Worm (Caenorhabditis elegans): ENCODE results near the gene dos-1.
A peak's percentile ranks its signal among the peaks of the same experiment; 100 is the strongest.

The dos-1 gene

DNA sequence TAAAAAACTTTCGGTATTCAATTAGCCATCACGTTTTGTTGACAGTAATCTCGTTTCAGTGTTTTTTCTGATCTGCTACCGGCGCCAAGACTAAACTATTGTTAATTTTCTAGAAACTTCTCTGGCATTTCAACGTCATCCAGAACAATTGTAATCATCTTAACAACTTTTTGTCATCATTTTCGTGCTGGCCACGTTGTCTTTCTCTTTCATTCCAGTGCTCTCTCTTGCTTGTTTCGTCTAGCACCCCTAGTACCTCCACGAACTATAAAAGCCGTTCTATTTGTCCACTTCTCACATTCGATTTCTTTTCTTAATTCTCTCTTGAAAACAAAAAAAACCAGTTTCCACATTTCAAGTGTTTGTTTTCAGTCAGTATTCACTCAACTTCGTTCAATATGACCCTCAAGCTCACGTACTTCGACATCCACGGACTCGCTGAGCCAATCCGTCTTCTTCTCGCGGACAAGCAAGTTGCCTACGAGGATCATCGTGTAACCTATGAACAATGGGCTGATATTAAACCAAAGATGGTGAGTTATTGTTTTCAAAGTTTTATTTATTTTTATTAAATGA lies 44.7 kb upstream of the dos-1 start, which contains the start of gene gst-1 (continued):
- TF ChIP-seq T20F7.1 (GFP tag; optimal IDR thresholded peaks at IDR 0.05) (peak; percentile 45), lir-3 (tag; optimal IDR thresholded peaks at IDR 0.05) (no peak), ctbp-1 (GFP tag; IDR thresholded peaks at IDR 0.05) (no peak), mxl-3 (GFP tag; optimal IDR thresholded peaks at IDR 0.05) (peak; percentile 62), dmd-8 (GFP tag; IDR thresholded peaks at IDR 0.05) (0 out of 2 replicates have a peak, but pooled peaks have one; percentile 26), Y48G9A.11 (GFP tag; IDR thresholded peaks at IDR 0.05) (no peak), snpc-4 (tag; optimal IDR thresholded peaks at IDR 0.05) (no peak), madf-9 (GFP tag; conservative IDR thresholded peaks at IDR 0.05) (no peak), lim-7 (GFP tag; IDR thresholded peaks at IDR 0.05) (no peak), nhr-48 (tag; optimal IDR thresholded peaks at IDR 0.05) (peak; percentile 49), php-3 (GFP tag; IDR thresholded peaks at IDR 0.05) (no peak), hlh-11 (tag; optimal IDR thresholded peaks at IDR 0.05) (peak; percentile 54), ces-1 (GFP tag; optimal IDR thresholded peaks at IDR 0.05) (no peak), fos-1 (tag; optimal IDR thresholded peaks at IDR 0.05) (no peak), tra-1 (GFP tag; IDR thresholded peaks at IDR 0.05) (0 out of 2 replicates have a peak, but pooled peaks have one; percentile 8), lin-38 (GFP tag; IDR thresholded peaks at IDR 0.05) (peak; percentile 46; the same call in 1 of the 2 replicates), Y5F2A.4 (GFP tag; optimal IDR thresholded peaks at IDR 0.05) (no peak)

DNA sequence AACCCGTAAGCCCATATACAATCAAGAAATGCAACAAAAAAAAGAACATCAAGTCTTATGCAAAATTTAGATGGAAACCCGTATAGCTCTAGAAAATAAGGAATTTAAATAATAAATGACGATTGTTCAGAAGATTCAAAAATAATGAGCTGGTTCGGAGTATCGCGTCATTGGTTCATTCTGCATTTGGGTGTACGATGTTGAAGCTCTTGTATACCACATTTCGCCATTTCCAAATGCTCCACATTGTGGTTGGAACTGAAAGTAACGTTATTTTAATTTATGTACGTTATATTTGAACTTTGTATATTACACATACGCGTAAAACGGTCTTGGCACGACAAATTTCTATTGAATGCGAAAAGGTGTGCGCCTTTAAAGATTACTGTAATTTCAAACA lies 43.5 kb upstream of the dos-1 start:
- TF ChIP-seq zfp-3 (GFP tag; conservative IDR thresholded peaks at IDR 0.05) (peak; percentile 91), lin-1 (GFP tag; IDR thresholded peaks at IDR 0.05) (0 out of 2 replicates have a peak, but pooled peaks have one; percentile 8), hlh-30 (tag; optimal IDR thresholded peaks at IDR 0.05; ENCODE audit: insufficient read depth) (no peak), nhr-28 (tag; optimal IDR thresholded peaks at IDR 0.05) (no peak), hmg-1.1 (GFP tag; IDR thresholded peaks at IDR 0.05) (peak; percentile 27; the same call in 1 of the 2 replicates), dve-1 (tag; optimal IDR thresholded peaks at IDR 0.05; ENCODE audit: insufficient read depth) (peak; percentile 73), hlh-11 (tag; optimal IDR thresholded peaks at IDR 0.05) (peak; percentile 50), Y5F2A.4 (GFP tag; optimal IDR thresholded peaks at IDR 0.05) (no peak), nhr-102 (tag; optimal IDR thresholded peaks at IDR 0.05) (peak; percentile 38), F37D6.2 (tag; optimal IDR thresholded peaks at IDR 0.05) (no peak), pqm-1 (tag; optimal IDR thresholded peaks at IDR 0.05) (no peak), Y75B8A.6 (GFP tag; IDR thresholded peaks at IDR 0.05) (no peak), daf-19 (GFP tag; conservative IDR thresholded peaks at IDR 0.05) (no peak), snpc-1.2 (GFP tag; IDR thresholded peaks at IDR 0.05) (no peak), nhr-77 (tag; optimal IDR thresholded peaks at IDR 0.05) (no peak), duxl-1 (tag; optimal IDR thresholded peaks at IDR 0.05; ENCODE audit: poor library complexity) (peak; percentile 55), T20F7.1 (GFP tag; optimal IDR thresholded peaks at IDR 0.05) (peak; percentile 71), dmd-6 (GFP tag; IDR thresholded peaks at IDR 0.05) (peak; percentile 34; the same call in 1 of the 2 replicates), mep-1 (tag; optimal IDR thresholded peaks at IDR 0.05) (peak; percentile 53), T26A8.4 (GFP tag; IDR thresholded peaks at IDR 0.05) (peak; percentile 66), nhr-237 (tag; optimal IDR thresholded peaks at IDR 0.05) (no peak), mdt-29 (GFP tag; IDR thresholded peaks at IDR 0.05) (peak; percentile 28; the same call in 1 of the 2 replicates), lsy-2 (tag; optimal IDR thresholded peaks at IDR 0.05) (peak in 1 of 2 experiments; percentile 55), spr-1 (tag; optimal IDR thresholded peaks at IDR 0.05) (peak; percentile 39), nhr-41 (GFP tag; IDR thresholded peaks at IDR 0.05) (0 out of 2 replicates have a peak, but pooled peaks have one; percentile 5), php-3 (GFP tag; IDR thresholded peaks at IDR 0.05) (no peak), nhr-42 (GFP tag; IDR thresholded peaks at IDR 0.05) (0 out of 2 replicates have a peak, but pooled peaks have one; percentile 16), mes-2 (tag; optimal IDR thresholded peaks at IDR 0.05; ENCODE audit: poor library complexity, severe bottlenecking) (peak; percentile 0), F49E8.2 (tag; optimal IDR thresholded peaks at IDR 0.05; ENCODE audit: borderline replicate concordance) (no peak), cey-2 (tag; optimal IDR thresholded peaks at IDR 0.05; ENCODE audit: borderline replicate concordance, insufficient read depth) (no peak), daf-16 (GFP tag; optimal IDR thresholded peaks at IDR 0.05) (peak in 1 of 2 experiments; percentile 30), daf-16 (tag; optimal IDR thresholded peaks at IDR 0.05) (peak; percentile 36), pha-4 (GFP tag; IDR thresholded peaks at IDR 0.05) (peak; percentile 70; the same call in 1 of the 2 replicates), pha-4 (tag; optimal IDR thresholded peaks at IDR 0.05) (no peak), nhr-6 (tag; optimal IDR thresholded peaks at IDR 0.05) (no peak), lin-38 (GFP tag; IDR thresholded peaks at IDR 0.05) (peak; percentile 60)

All from whole organism, L4 larva.